Worm (Caenorhabditis elegans): ENCODE results near the gene C49F5.3.

The C49F5.3 gene

ce11 chrX:11955125-11955524, 28.3 kb downstream of the C49F5.3 start, which contains the start of gene T08D10.3:
T08D10.3 (plus strand) TSS chrX:11955425.
- no peak for TF ChIP-seq dpl-1 (GFP tag; optimal IDR thresholded peaks at IDR 0.05)
- no peak for TF ChIP-seq ceh-88 (GFP tag; IDR thresholded peaks at IDR 0.05)
- TF ChIP-seq nhr-76 (tag; optimal IDR thresholded peaks at IDR 0.05): no peak
- no peak for TF ChIP-seq nhr-20 (tag; optimal IDR thresholded peaks at IDR 0.05)
- TF ChIP-seq lin-13 (GFP tag; optimal IDR thresholded peaks at IDR 0.05): no peak
- TF ChIP-seq sup-37 (GFP tag; optimal IDR thresholded peaks at IDR 0.05): no peak
- TF ChIP-seq elt-2 (tag; optimal IDR thresholded peaks at IDR 0.05): no peak
- TF ChIP-seq mab-9 (GFP tag; IDR thresholded peaks at IDR 0.05): no peak
- no peak for TF ChIP-seq elt-3 (tag; optimal IDR thresholded peaks at IDR 0.05)
- no peak for TF ChIP-seq lin-35 (GFP tag; optimal IDR thresholded peaks at IDR 0.05)
- TF ChIP-seq lin-14 (GFP tag; optimal IDR thresholded peaks at IDR 0.05): no peak
- no peak for TF ChIP-seq aly-2 (tag; optimal IDR thresholded peaks at IDR 0.05)
- TF ChIP-seq sox-4 (tag; optimal IDR thresholded peaks at IDR 0.05): no peak
- TF ChIP-seq nhr-47 (tag; optimal IDR thresholded peaks at IDR 0.05): no peak
- TF ChIP-seq dsc-1 (tag; optimal IDR thresholded peaks at IDR 0.05): no peak
- TF ChIP-seq nhr-84 (tag; optimal IDR thresholded peaks at IDR 0.05): no peak
- no peak for TF ChIP-seq nhr-11 (tag; optimal IDR thresholded peaks at IDR 0.05)
- no peak for TF ChIP-seq lir-3 (tag; optimal IDR thresholded peaks at IDR 0.05; ENCODE audit: poor library complexity)
- no peak for TF ChIP-seq snu-23 (GFP tag; optimal IDR thresholded peaks at IDR 0.05)
- no peak for TF ChIP-seq pag-3 (tag; optimal IDR thresholded peaks at IDR 0.05; ENCODE audit: borderline replicate concordance, insufficient read depth)

ce11 chrX:11953229-11953628, 30.2 kb downstream of the C49F5.3 start, which contains the start of gene T08D10.4:
T08D10.4 (minus strand) TSS chrX:11953329.
- TF ChIP-seq efl-1 (optimal IDR thresholded peaks at IDR 0.05): no peak
- TF ChIP-seq efl-1 (GFP tag; optimal IDR thresholded peaks at IDR 0.05 in 1 of 2): no peak
- TF ChIP-seq nhr-28 (tag; optimal IDR thresholded peaks at IDR 0.05): no peak
- no peak for TF ChIP-seq fkh-4 (tag; optimal IDR thresholded peaks at IDR 0.05; ENCODE audit: borderline replicate concordance)
- TF ChIP-seq pag-3 (tag; optimal IDR thresholded peaks at IDR 0.05; ENCODE audit: borderline replicate concordance, insufficient read depth): no peak
- no peak for TF ChIP-seq ceh-90 (tag; optimal IDR thresholded peaks at IDR 0.05)
- no peak for TF ChIP-seq grh-1 (GFP tag; IDR thresholded peaks at IDR 0.05)
- TF ChIP-seq elt-3 (tag; optimal IDR thresholded peaks at IDR 0.05): no peak
- TF ChIP-seq mdl-1 (tag; optimal IDR thresholded peaks at IDR 0.05): no peak
- TF ChIP-seq lin-14 (GFP tag; optimal IDR thresholded peaks at IDR 0.05): no peak
- TF ChIP-seq ztf-11 (tag; optimal IDR thresholded peaks at IDR 0.05): no peak
- no peak for TF ChIP-seq lin-13 (GFP tag; optimal IDR thresholded peaks at IDR 0.05)
- TF ChIP-seq nhr-85 (tag): no peak
- TF ChIP-seq fos-1 (tag; optimal IDR thresholded peaks at IDR 0.05): no peak
- TF ChIP-seq lin-39 (tag; optimal IDR thresholded peaks at IDR 0.05): no peak
- no peak for TF ChIP-seq dpl-1 (GFP tag; optimal IDR thresholded peaks at IDR 0.05)
- no peak for TF ChIP-seq alr-1 (tag; optimal IDR thresholded peaks at IDR 0.05; ENCODE audit: borderline replicate concordance)
- no peak for TF ChIP-seq unc-98 (GFP tag; IDR thresholded peaks at IDR 0.05)
- TF ChIP-seq hlh-17 (GFP tag; optimal IDR thresholded peaks at IDR 0.05; ENCODE audit: borderline replicate concordance): no peak
- no peak for TF ChIP-seq zip-4 (GFP tag; optimal IDR thresholded peaks at IDR 0.05)
- no peak for TF ChIP-seq dsc-1 (tag; optimal IDR thresholded peaks at IDR 0.05)

- no peak for TF ChIP-seq sox-4 (tag; optimal IDR thresholded peaks at IDR 0.05)
- TF ChIP-seq ztf-11 (tag; optimal IDR thresholded peaks at IDR 0.05): no peak
- TF ChIP-seq lin-13 (GFP tag; optimal IDR thresholded peaks at IDR 0.05): no peak
- TF ChIP-seq zip-4 (GFP tag; optimal IDR thresholded peaks at IDR 0.05): no peak
- no peak for TF ChIP-seq unc-86 (tag; optimal IDR thresholded peaks at IDR 0.05)
- TF ChIP-seq aha-1 (tag; optimal IDR thresholded peaks at IDR 0.05): no peak
- no peak for TF ChIP-seq fos-1 (tag; optimal IDR thresholded peaks at IDR 0.05)
- no peak for TF ChIP-seq xbp-1 (tag; optimal IDR thresholded peaks at IDR 0.05)
Observed at ce11 chrX:11952129-11952528, 31.3 kb downstream of the C49F5.3 start.

All from whole organism, L1 larva.